Worm (Caenorhabditis elegans): ENCODE data around the gene C49C3.6.

The C49C3.6 gene

DNA sequence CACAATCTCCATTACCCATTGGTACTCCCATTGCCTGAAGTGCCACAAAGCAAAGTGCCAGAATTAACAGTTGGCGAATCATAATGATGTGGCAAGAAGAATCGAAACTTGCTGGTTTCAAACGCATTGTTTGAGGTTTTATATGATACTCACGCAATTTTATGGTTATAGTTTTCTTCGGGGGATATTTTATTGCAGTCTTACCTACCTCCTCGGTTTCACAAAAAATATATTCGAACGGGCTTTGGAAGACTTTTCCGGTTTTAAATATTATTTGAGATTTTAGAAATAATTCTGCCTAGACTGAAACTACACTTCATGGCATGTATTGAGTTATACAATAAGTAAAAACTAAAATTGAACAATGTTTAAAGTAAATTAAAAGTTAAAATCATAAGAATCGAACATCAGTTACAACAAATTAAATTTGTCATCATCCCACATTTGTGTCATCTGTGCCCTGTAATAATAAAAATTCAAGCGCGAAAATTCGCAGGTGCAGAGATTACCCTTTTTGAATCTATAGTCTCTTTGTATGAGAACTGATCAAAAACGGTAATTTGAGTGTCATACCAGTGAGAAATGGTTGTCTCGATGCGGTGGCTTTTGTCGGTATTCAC is 15.4 kb downstream of the C49C3.6 start, which contains the start of the genes clec-197 and clec-198:
Gene clec-197, minus strand, starts transcription at position 101 of the 620 bp plus-strand sequence.
Gene clec-198, plus strand, starts transcription at position 570 of the 620 bp plus-strand sequence.
- TF ChIP-seq unc-62 (GFP tag; optimal IDR thresholded peaks at IDR 0.05) = no peak
- no peak for TF ChIP-seq zag-1 (tag; optimal IDR thresholded peaks at IDR 0.05)
- no peak for TF ChIP-seq nhr-12 (tag; optimal IDR thresholded peaks at IDR 0.05)
- TF ChIP-seq crh-2 (tag; optimal IDR thresholded peaks at IDR 0.05) = no peak
- TF ChIP-seq F13H6.1 (tag; optimal IDR thresholded peaks at IDR 0.05) = no peak
- no peak for TF ChIP-seq R02D3.7 (tag; optimal IDR thresholded peaks at IDR 0.05)
- no peak for TF ChIP-seq ztf-1 (GFP tag; conservative IDR thresholded peaks at IDR 0.05)
- no peak for TF ChIP-seq skn-1 (tag; optimal IDR thresholded peaks at IDR 0.05)
- no peak for TF ChIP-seq aly-2 (tag; optimal IDR thresholded peaks at IDR 0.05)
- no peak for TF ChIP-seq ceh-82 (tag; optimal IDR thresholded peaks at IDR 0.05)
- no peak for TF ChIP-seq nhr-237 (tag; optimal IDR thresholded peaks at IDR 0.05)
- no peak for TF ChIP-seq sma-3 (GFP tag; optimal IDR thresholded peaks at IDR 0.05)

DNA sequence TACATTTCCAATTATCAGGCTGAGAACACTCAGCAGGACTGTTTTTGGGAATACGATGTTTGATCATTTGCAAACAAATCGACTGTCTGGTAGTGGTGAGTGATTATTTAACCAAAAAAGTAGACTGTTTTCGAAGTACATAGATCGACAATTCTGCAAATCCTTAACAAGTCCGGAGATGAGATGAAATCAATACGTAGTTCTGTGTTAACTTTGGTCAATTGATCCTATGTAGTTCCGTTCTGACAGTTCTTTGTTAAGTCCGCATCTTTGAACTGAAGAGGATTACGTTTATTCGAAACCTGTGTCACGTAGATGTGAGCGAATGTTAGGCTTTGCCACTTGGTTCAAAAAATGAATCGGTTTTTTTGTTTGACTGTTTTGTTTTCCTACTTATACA is 20.3 kb downstream of the C49C3.6 start, which contains the start of gene clec-199:
Gene clec-199, plus strand, starts transcription at position 301 of the 400 bp plus-strand sequence.
- TF ChIP-seq lin-39 (tag; optimal IDR thresholded peaks at IDR 0.05) (no peak), blmp-1 (tag; optimal IDR thresholded peaks at IDR 0.05; ENCODE audit: insufficient read depth) (no peak), ztf-4 (tag; optimal IDR thresholded peaks at IDR 0.05) (no peak), elt-3 (tag; optimal IDR thresholded peaks at IDR 0.05) (no peak)

ce11 chrIV:17361143-17361542 is 29.8 kb downstream of the C49C3.6 start, which contains the start of gene clec-202:
TSS of gene clec-202 (plus strand) at chrIV:17361443.
- TF ChIP-seq egl-27 (tag; optimal IDR thresholded peaks at IDR 0.05) (no peak), lin-11 (tag; optimal IDR thresholded peaks at IDR 0.05) (no peak), alr-1 (tag; optimal IDR thresholded peaks at IDR 0.05) (no peak), elt-3 (tag; optimal IDR thresholded peaks at IDR 0.05) (no peak), mab-5 (tag; optimal IDR thresholded peaks at IDR 0.05) (no peak), unc-55 (GFP tag; optimal IDR thresholded peaks at IDR 0.05) (no peak), crh-2 (tag; optimal IDR thresholded peaks at IDR 0.05) (no peak), R02D3.7 (tag; optimal IDR thresholded peaks at IDR 0.05) (no peak), gmeb-1 (tag; optimal IDR thresholded peaks at IDR 0.05) (no peak), fos-1 (tag; optimal IDR thresholded peaks at IDR 0.05) (no peak), sem-4 (tag; optimal IDR thresholded peaks at IDR 0.05) (no peak), peb-1 (tag; optimal IDR thresholded peaks at IDR 0.05) (no peak), ceh-16 (tag; optimal IDR thresholded peaks at IDR 0.05) (no peak)

DNA sequence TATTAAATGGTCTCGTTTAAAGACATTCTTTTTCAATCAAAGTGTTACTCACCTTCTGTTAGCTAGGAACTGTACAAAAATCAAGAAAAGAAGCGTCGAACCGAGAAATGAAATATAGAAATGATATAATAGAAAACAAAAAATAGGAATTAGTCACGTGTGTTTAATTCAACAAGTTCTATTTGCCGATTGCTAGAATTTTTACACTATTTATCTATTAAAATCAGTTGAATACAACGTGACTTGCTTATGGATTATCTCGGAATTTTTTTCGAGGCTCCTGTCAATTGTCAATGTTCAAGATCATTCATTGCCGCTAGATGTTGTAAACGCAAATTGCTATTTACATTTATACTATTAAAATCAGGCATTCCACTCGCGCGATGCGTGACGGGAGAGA is 36.0 kb downstream of the C49C3.6 start, which contains the start of gene zipt-17:
Gene zipt-17, minus strand, starts transcription at position 101 of the 400 bp plus-strand sequence.
- TF ChIP-seq sem-4 (tag; optimal IDR thresholded peaks at IDR 0.05) = no peak
- no peak for TF ChIP-seq ZK546.5 (tag; optimal IDR thresholded peaks at IDR 0.05)
- no peak for TF ChIP-seq mbf-1 (tag; optimal IDR thresholded peaks at IDR 0.05)

ce11 chrIV:17368292-17368691 is 37.0 kb downstream of the C49C3.6 start, which contains the start of gene trh-1:
TSS of gene trh-1 (plus strand) at chrIV:17368592.
- TF ChIP-seq lin-13 (GFP tag; optimal IDR thresholded peaks at IDR 0.05) (no peak), mdl-1 (tag; optimal IDR thresholded peaks at IDR 0.05) (no peak), lin-11 (tag; optimal IDR thresholded peaks at IDR 0.05) (no peak), sem-4 (tag; optimal IDR thresholded peaks at IDR 0.05) (no peak), ceh-16 (tag; optimal IDR thresholded peaks at IDR 0.05) (no peak), elt-1 (tag; optimal IDR thresholded peaks at IDR 0.05) (no peak), unc-39 (tag; optimal IDR thresholded peaks at IDR 0.05) (no peak), nhr-23 (tag; optimal IDR thresholded peaks at IDR 0.05) (no peak), ztf-4 (tag; optimal IDR thresholded peaks at IDR 0.05) (no peak), elt-3 (tag; optimal IDR thresholded peaks at IDR 0.05) (no peak), gmeb-1 (tag; optimal IDR thresholded peaks at IDR 0.05) (no peak), R02D3.7 (tag; optimal IDR thresholded peaks at IDR 0.05) (no peak)

DNA sequence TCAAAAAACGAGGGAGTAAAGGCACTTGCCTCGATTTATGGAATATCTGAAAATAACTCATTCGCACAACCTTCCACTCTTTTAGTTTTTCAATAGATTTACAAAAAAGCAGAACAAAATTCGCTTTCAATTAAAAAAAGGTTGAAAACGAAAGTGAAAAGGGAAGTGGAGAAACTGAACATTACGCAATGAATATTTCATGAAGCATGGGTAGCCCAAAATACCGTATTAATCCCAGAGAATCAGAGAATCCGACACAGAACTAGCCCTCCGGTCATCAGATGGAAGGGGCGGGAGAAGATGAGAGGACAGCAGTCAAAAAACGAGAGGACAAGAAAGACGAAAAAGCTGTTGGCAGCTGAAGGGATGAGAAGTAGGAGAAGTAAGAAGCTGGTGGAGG is 40.1 kb downstream of the C49C3.6 start, which contains the start of gene C30H6.5:
Gene C30H6.5, plus strand, starts transcription at position 301 of the 400 bp plus-strand sequence.
- TF ChIP-seq ztf-1 (GFP tag; conservative IDR thresholded peaks at IDR 0.05) (no peak), aly-2 (tag; optimal IDR thresholded peaks at IDR 0.05) (no peak), sem-4 (tag; optimal IDR thresholded peaks at IDR 0.05) (no peak), crh-2 (tag; optimal IDR thresholded peaks at IDR 0.05) (no peak), ceh-82 (tag; optimal IDR thresholded peaks at IDR 0.05) (no peak), fos-1 (tag; optimal IDR thresholded peaks at IDR 0.05) (no peak), nhr-11 (tag; optimal IDR thresholded peaks at IDR 0.05) (no peak), nhr-21 (tag; optimal IDR thresholded peaks at IDR 0.05) (no peak), C34F6.9 (tag; optimal IDR thresholded peaks at IDR 0.05) (no peak), skn-1 (tag; optimal IDR thresholded peaks at IDR 0.05) (no peak), unc-55 (GFP tag; optimal IDR thresholded peaks at IDR 0.05) (no peak), lin-39 (tag; optimal IDR thresholded peaks at IDR 0.05) (no peak), mbf-1 (tag; optimal IDR thresholded peaks at IDR 0.05) (no peak), nhr-25 (tag; optimal IDR thresholded peaks at IDR 0.05) (no peak), sma-9 (GFP tag; optimal IDR thresholded peaks at IDR 0.05) (no peak), sma-9 (tag; optimal IDR thresholded peaks at IDR 0.05) (no peak), ama-1 (optimal IDR thresholded peaks at IDR 0.05) (no peak)

Measured in whole organism, L2 larva.